Worm (Caenorhabditis elegans): Measurements from ENCODE around the gene C06A8.8.

The C06A8.8 gene

ce11 chrII:7761440-7761839 is 10.4 kb downstream of the C06A8.8 start, which contains the start of gene B0228.8:
B0228.8 (minus strand) TSS chrII:7761540.
- no peak for TF ChIP-seq skn-1 (tag; optimal IDR thresholded peaks at IDR 0.05)
- no peak for TF ChIP-seq nfya-1 (tag; optimal IDR thresholded peaks at IDR 0.05; ENCODE audit: insufficient read depth)
- no peak for TF ChIP-seq lin-39 (tag; optimal IDR thresholded peaks at IDR 0.05)
- no peak for TF ChIP-seq ztf-11 (tag; optimal IDR thresholded peaks at IDR 0.05)
- TF ChIP-seq nhr-77 (tag; optimal IDR thresholded peaks at IDR 0.05), result no peak
- no peak for TF ChIP-seq unc-39 (tag; optimal IDR thresholded peaks at IDR 0.05)
- no peak for TF ChIP-seq elt-1 (tag; optimal IDR thresholded peaks at IDR 0.05)
- TF ChIP-seq aly-2 (tag; optimal IDR thresholded peaks at IDR 0.05), result no peak
- TF ChIP-seq snpc-4 (tag; optimal IDR thresholded peaks at IDR 0.05), result no peak
- no peak for TF ChIP-seq ztf-4 (tag; optimal IDR thresholded peaks at IDR 0.05)
- TF ChIP-seq nhr-43 (tag; optimal IDR thresholded peaks at IDR 0.05; ENCODE audit: poor library complexity, severe bottlenecking), result no peak
- TF ChIP-seq fos-1 (tag; optimal IDR thresholded peaks at IDR 0.05), result no peak
- TF ChIP-seq elt-2 (tag; optimal IDR thresholded peaks at IDR 0.05), result no peak
- no peak for TF ChIP-seq hmg-11 (tag; optimal IDR thresholded peaks at IDR 0.05)
- TF ChIP-seq nhr-237 (tag; optimal IDR thresholded peaks at IDR 0.05), result no peak
- no peak for TF ChIP-seq tbx-2 (tag; optimal IDR thresholded peaks at IDR 0.05)
- TF ChIP-seq elt-3 (tag; optimal IDR thresholded peaks at IDR 0.05), result no peak
- TF ChIP-seq mml-1 (tag; optimal IDR thresholded peaks at IDR 0.05), result no peak
- TF ChIP-seq ama-1 (optimal IDR thresholded peaks at IDR 0.05), result no peak

- TF ChIP-seq lin-15B (tag; optimal IDR thresholded peaks at IDR 0.05) (peak; percentile 22), fkh-10 (GFP tag; optimal IDR thresholded peaks at IDR 0.05) (no peak), ama-1 (optimal IDR thresholded peaks at IDR 0.05) (peak; percentile 30), nfya-1 (tag; optimal IDR thresholded peaks at IDR 0.05; ENCODE audit: insufficient read depth) (peak; percentile 49), ceh-16 (tag; optimal IDR thresholded peaks at IDR 0.05) (no peak), pha-4 (tag; optimal IDR thresholded peaks at IDR 0.05) (peak; percentile 64), unc-39 (tag; optimal IDR thresholded peaks at IDR 0.05) (no peak), pqm-1 (tag; optimal IDR thresholded peaks at IDR 0.05) (peak; percentile 38), hmg-11 (tag; optimal IDR thresholded peaks at IDR 0.05) (peak; percentile 10), nhr-237 (tag; optimal IDR thresholded peaks at IDR 0.05) (no peak), ceh-28 (tag; optimal IDR thresholded peaks at IDR 0.05) (peak; percentile 24), elt-2 (tag; optimal IDR thresholded peaks at IDR 0.05) (peak; percentile 78), lin-39 (tag; optimal IDR thresholded peaks at IDR 0.05) (peak; percentile 7)
Measured at ce11 chrII:7758397-7759135, 13.3 kb downstream of the C06A8.8 start, which contains the start of gene B0228.7. B0228.7 (minus strand) TSS chrII:7759023.

ce11 chrII:7756810-7757209 is 15.0 kb downstream of the C06A8.8 start:
- TF ChIP-seq ztf-11 (tag; optimal IDR thresholded peaks at IDR 0.05) (no peak), ama-1 (optimal IDR thresholded peaks at IDR 0.05) (peak; percentile 89), egl-5 (tag; optimal IDR thresholded peaks at IDR 0.05) (no peak), lin-15B (tag; optimal IDR thresholded peaks at IDR 0.05) (peak; percentile 11), elt-2 (tag; optimal IDR thresholded peaks at IDR 0.05) (peak; percentile 77), unc-62 (GFP tag; optimal IDR thresholded peaks at IDR 0.05) (no peak), lsy-12 (tag; optimal IDR thresholded peaks at IDR 0.05) (peak; percentile 40), nhr-43 (tag; optimal IDR thresholded peaks at IDR 0.05; ENCODE audit: poor library complexity, severe bottlenecking) (peak; percentile 57), elt-3 (tag; optimal IDR thresholded peaks at IDR 0.05) (peak in 1 of 3 experiments; percentile 5), nhr-25 (tag; optimal IDR thresholded peaks at IDR 0.05) (peak; percentile 34), R02D3.7 (tag; optimal IDR thresholded peaks at IDR 0.05) (peak; percentile 13), daf-12 (tag; optimal IDR thresholded peaks at IDR 0.05) (no peak), nhr-23 (tag; optimal IDR thresholded peaks at IDR 0.05) (no peak), nhr-77 (tag; optimal IDR thresholded peaks at IDR 0.05) (no peak), snpc-4 (tag; optimal IDR thresholded peaks at IDR 0.05) (no peak), nfya-1 (tag; optimal IDR thresholded peaks at IDR 0.05; ENCODE audit: insufficient read depth) (peak; percentile 57), ceh-28 (tag; optimal IDR thresholded peaks at IDR 0.05) (no peak), nhr-76 (tag; optimal IDR thresholded peaks at IDR 0.05) (no peak), ztf-4 (tag; optimal IDR thresholded peaks at IDR 0.05) (no peak), pqm-1 (tag; optimal IDR thresholded peaks at IDR 0.05) (peak; percentile 59), skn-1 (tag; optimal IDR thresholded peaks at IDR 0.05) (peak; percentile 26), jun-1 (tag; optimal IDR thresholded peaks at IDR 0.05) (peak; percentile 65), nhr-11 (tag; optimal IDR thresholded peaks at IDR 0.05) (no peak), mdl-1 (tag; optimal IDR thresholded peaks at IDR 0.05) (no peak)

Measured in whole organism, L3 larva.